Worm (Caenorhabditis elegans) whole organism, young adult: ENCODE results near the gene T05E12.9.

Experiments used
- B0019.2 ChIP-seq: fragments of 200-800 bp; sonication (Bioruptor generic); conservative IDR thresholded peaks from 2 replicates; pipeline ENCODE4 v1.3.6; 2022; ENCODE audit warnings: missing genetic modification reagents, missing genetic modification characterization, missing compliant biosample characterization
- F23B12.7 ChIP-seq: sonication (generic microtip); optimal IDR thresholded peaks from 2 replicates; lab custom pipeline; 2017; ENCODE audit warnings: missing genetic modification characterization, mild to moderate bottlenecking, missing compliant biosample characterization, antibody characterized with exemption, moderate library complexity; ENCODE audit not compliant: insufficient read depth
- F49E8.2 ChIP-seq: sonication (generic microtip); optimal IDR thresholded peaks from 3 replicates; lab custom pipeline; 2017; ENCODE audit warnings: missing genetic modification characterization, mild to moderate bottlenecking, missing compliant biosample characterization, antibody characterized with exemption, moderate library complexity; ENCODE audit not compliant: insufficient read depth
- F55B11.4 ChIP-seq: sonication (generic microtip); optimal IDR thresholded peaks from 2 replicates; lab custom pipeline; 2016; ENCODE audit warnings: missing compliant biosample characterization, missing genetic modification characterization, borderline replicate concordance; ENCODE audit not compliant: insufficient read depth
- F57A8.1 ChIP-seq: fragments of 200-800 bp; sonication (Bioruptor generic); optimal IDR thresholded peaks from 2 replicates; lab custom pipeline; 2018; ENCODE audit warnings: mild to moderate bottlenecking, missing genetic modification characterization, moderate library complexity, missing compliant biosample characterization
- Y53G8AR.9 ChIP-seq: fragments of 200-800 bp; sonication (Bioruptor generic); conservative IDR thresholded peaks from 2 replicates; pipeline ENCODE4 v1.3.6; 2022; ENCODE audit warnings: missing genetic modification reagents, missing genetic modification characterization, missing compliant biosample characterization
- Y67H2A.10 ChIP-seq: fragments of 200-800 bp; sonication (Bioruptor generic); conservative IDR thresholded peaks from 2 replicates; pipeline ENCODE4 v1.3.6; 2022; ENCODE audit warnings: missing genetic modification reagents, missing genetic modification characterization, missing compliant biosample characterization
- Y79H2A.3 ChIP-seq: fragments of 200-800 bp; sonication (Bioruptor generic); conservative IDR thresholded peaks from 2 replicates; pipeline ENCODE4 v1.3.6; 2022; ENCODE audit warnings: missing genetic modification reagents, missing genetic modification characterization, missing compliant biosample characterization
- ama-1 ChIP-seq, 3 experiments: fragments of 150-350 bp in 1 of 3; sonication (generic microtip) in 2 of 3; optimal IDR thresholded peaks; 2 replicates each; lab custom pipeline; 2014 to 2018; ENCODE audit warnings: missing biosample characterization in 2 of 3, missing genetic modification characterization in 2 of 3, missing genetic modification reagents in 2 of 3
- ceh-58 ChIP-seq: fragments of 200-800 bp; sonication (Bioruptor generic); IDR thresholded peaks from 2 replicates; pipeline ENCODE4 v1.3.6; 2022; ENCODE audit warnings: missing genetic modification characterization, missing compliant biosample characterization
- chd-7 ChIP-seq: sonication (generic microtip); optimal IDR thresholded peaks from 2 replicates; lab custom pipeline; 2016; ENCODE audit warnings: mild to moderate bottlenecking, missing genetic modification characterization, moderate library complexity, missing compliant biosample characterization
- ets-4 ChIP-seq: fragments of 200-800 bp; sonication (Bioruptor generic); optimal IDR thresholded peaks from 2 replicates; lab custom pipeline; 2018; ENCODE audit warnings: mild to moderate bottlenecking, missing genetic modification characterization, missing compliant biosample characterization
- gei-17 ChIP-seq: fragments of 200-800 bp; sonication (Bioruptor generic); optimal IDR thresholded peaks from 2 replicates; lab custom pipeline; 2018; ENCODE audit warnings: mild to moderate bottlenecking, missing genetic modification characterization, missing compliant biosample characterization
- hmg-1.2 ChIP-seq: fragments of 200-800 bp; sonication (Bioruptor generic); IDR thresholded peaks from 2 replicates; pipeline ENCODE4 v1.3.6; 2022; ENCODE audit warnings: missing genetic modification reagents, missing genetic modification characterization, missing compliant biosample characterization
- hrde-1 ChIP-seq: sonication (generic microtip); optimal IDR thresholded peaks from 2 replicates; lab custom pipeline; 2016; ENCODE audit warnings: missing genetic modification characterization, mild to moderate bottlenecking, missing compliant biosample characterization, moderate library complexity, missing genotype, missing genetic modification reagents, borderline replicate concordance
- lag-1 ChIP-seq: fragments of 200-800 bp; sonication (Bioruptor generic); IDR thresholded peaks from 2 replicates; pipeline ENCODE4 v1.3.6; 2022; ENCODE audit warnings: missing genetic modification reagents, missing genetic modification characterization, missing compliant biosample characterization
- lin-40 ChIP-seq: sonication (generic microtip); optimal IDR thresholded peaks from 2 replicates; lab custom pipeline; 2016; ENCODE audit warnings: missing genetic modification characterization, mild to moderate bottlenecking, missing compliant biosample characterization, missing genotype, missing genetic modification reagents
- lir-1 ChIP-seq: fragments of 200-800 bp; sonication (Bioruptor generic); conservative IDR thresholded peaks from 2 replicates; pipeline ENCODE4 v1.3.6; 2022; ENCODE audit warnings: missing genetic modification reagents, missing genetic modification characterization, missing compliant biosample characterization
- madf-8 ChIP-seq: fragments of 200-800 bp; sonication (Bioruptor generic); conservative IDR thresholded peaks from 2 replicates; pipeline ENCODE4 v1.3.6; 2022; ENCODE audit warnings: missing genetic modification reagents, missing genetic modification characterization, missing compliant biosample characterization
- nhr-179 ChIP-seq: sonication (generic microtip); optimal IDR thresholded peaks from 2 replicates; lab custom pipeline; 2016; ENCODE audit warnings: mild to moderate bottlenecking, missing genetic modification characterization, missing compliant biosample characterization
- nhr-80 ChIP-seq: sonication (generic microtip); optimal IDR thresholded peaks from 2 replicates; lab custom pipeline; 2016; ENCODE audit warnings: missing genetic modification characterization, missing compliant biosample characterization
- rec-8 ChIP-seq, 2 experiments: sonication (generic microtip); optimal IDR thresholded peaks; 2 replicates each; lab custom pipeline; 2016; ENCODE audit warnings: mild to moderate bottlenecking in 2 of 2, missing genetic modification characterization in 2 of 2, missing genetic modification reagents in 2 of 2, missing genotype in 2 of 2, missing biosample characterization in 1 of 2, missing compliant biosample characterization in 1 of 2, moderate library complexity in 1 of 2
- rpc-1 ChIP-seq, 2 experiments: fragments of 150-350 bp in 1 of 2; sonication (generic microtip) in 1 of 2; optimal IDR thresholded peaks; 2 replicates each; lab custom pipeline; 2014 to 2018; ENCODE audit warnings: missing biosample characterization in 1 of 2, missing genetic modification characterization in 1 of 2, missing genetic modification reagents in 1 of 2, missing genotype in 1 of 2
- snpc-1.1 ChIP-seq: sonication (generic microtip); optimal IDR thresholded peaks from 2 replicates; lab custom pipeline; 2017; ENCODE audit warnings: missing genetic modification characterization, mild to moderate bottlenecking, missing compliant biosample characterization, antibody characterized with exemption, moderate library complexity, missing genotype, missing genetic modification reagents; ENCODE audit not compliant: insufficient read depth
- snpc-4 ChIP-seq, 5 experiments: fragments of 150-350 bp in 1 of 5; sonication (generic microtip) in 4 of 5; optimal IDR thresholded peaks; 2 replicates each; lab custom pipeline; 2014 to 2018; ENCODE audit warnings: missing genetic modification characterization in 5 of 5, missing biosample characterization in 3 of 5, antibody characterized with exemption in 2 of 5, mild to moderate bottlenecking in 2 of 5, missing compliant biosample characterization in 2 of 5, missing genotype in 2 of 5, moderate library complexity in 2 of 5, missing genetic modification reagents in 1 of 5
- sptf-2 ChIP-seq: fragments of 200-800 bp; sonication (Bioruptor generic); optimal IDR thresholded peaks from 2 replicates; lab custom pipeline; 2018; ENCODE audit warnings: mild to moderate bottlenecking, missing genetic modification characterization, missing compliant biosample characterization
- tbx-9 ChIP-seq: sonication (generic microtip); optimal IDR thresholded peaks from 2 replicates; lab custom pipeline; 2016; ENCODE audit warnings: borderline replicate concordance, missing genetic modification characterization, inconsistent platforms, missing compliant biosample characterization
- tlf-1 ChIP-seq: fragments of 200-800 bp; sonication (Bioruptor generic); optimal IDR thresholded peaks from 2 replicates; lab custom pipeline; 2018; ENCODE audit warnings: mild to moderate bottlenecking, missing genetic modification characterization, missing compliant biosample characterization
- unc-130 ChIP-seq: sonication (generic microtip); optimal IDR thresholded peaks from 2 replicates; lab custom pipeline; 2016; ENCODE audit warnings: missing genetic modification reagents, missing genetic modification characterization, missing compliant biosample characterization
- ztf-26 ChIP-seq: sonication (generic microtip); optimal IDR thresholded peaks from 2 replicates; lab custom pipeline; 2017; ENCODE audit warnings: missing genetic modification characterization, missing compliant biosample characterization
- ztf-6 ChIP-seq: fragments of 200-800 bp; sonication (Bioruptor generic); IDR thresholded peaks from 2 replicates; pipeline ENCODE4 v1.3.6; 2022; ENCODE audit warnings: missing genetic modification reagents, missing genetic modification characterization, missing compliant biosample characterization

Gene T05E12.9

DNA sequence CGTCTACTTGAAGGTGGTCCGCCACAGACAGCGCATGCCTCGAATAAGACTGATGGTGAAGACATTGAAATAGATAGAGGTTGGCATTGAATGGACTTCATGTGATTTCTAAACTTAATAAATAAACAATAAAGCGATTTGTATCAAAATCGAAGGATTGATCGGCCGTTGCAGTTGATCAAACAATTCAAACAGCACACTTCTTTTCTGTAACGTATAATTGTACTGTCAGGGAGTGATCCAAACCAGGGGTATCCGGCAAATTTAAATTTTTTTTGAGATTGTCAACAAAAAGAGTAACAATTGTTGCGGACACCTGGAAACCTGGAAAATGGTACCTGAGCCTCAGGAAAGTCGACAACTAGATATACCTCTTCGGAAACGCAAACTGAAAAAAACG lies 21.9 kb upstream of the T05E12.9 start, which contains the start of gene nhr-248 (continued):
- TF ChIP-seq rec-8 (tag; optimal IDR thresholded peaks at IDR 0.05; lab: Kevin White, UChicago) (no peak), Y67H2A.10 (GFP tag; lab: Robert Waterston, UW) (no peak), chd-7 (tag; lab: Kevin White, UChicago) (no peak), lir-1 (GFP tag; lab: Robert Waterston, UW) (no peak), F23B12.7 (tag; lab: Kevin White, UChicago) (no peak), ztf-6 (no peak), hrde-1 (tag; lab: Kevin White, UChicago) (no peak)

DNA sequence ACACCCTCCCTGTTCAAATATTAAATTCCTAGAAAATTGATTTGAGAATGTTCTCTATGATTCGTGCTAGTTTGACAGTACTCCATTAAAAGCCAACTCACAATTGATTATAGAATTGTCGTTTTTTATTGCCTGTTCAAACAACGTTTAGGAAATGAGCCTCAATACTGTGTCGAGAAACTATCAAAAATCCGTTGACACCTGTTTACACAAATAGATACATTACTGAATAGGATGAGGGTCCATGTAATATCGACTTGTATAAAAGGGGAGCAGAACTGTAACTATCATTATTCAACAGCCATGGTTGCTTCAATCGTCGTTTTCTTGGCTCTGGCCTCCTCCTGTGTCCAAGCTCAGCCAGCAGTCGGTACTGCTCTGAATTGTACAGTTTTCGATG lies 18.2 kb upstream of the T05E12.9 start, which contains the start of gene ZK218.5:
ZK218.5 (plus strand) TSS at position 301 of the 400 bp plus-strand sequence.
- TF ChIP-seq lin-40 (tag; lab: Kevin White, UChicago) (no peak), F55B11.4 (tag; lab: Kevin White, UChicago) (no peak), F49E8.2 (no peak), sptf-2 (no peak), F57A8.1 (GFP tag; lab: Kevin White, UChicago) (no peak), rpc-1 (optimal IDR thresholded peaks at IDR 0.05; lab: Kevin White, UChicago) (no peak), rpc-1 (tag; optimal IDR thresholded peaks at IDR 0.05; lab: Kevin White, UChicago) (no peak), madf-8 (GFP tag; lab: Robert Waterston, UW) (no peak), B0019.2 (no peak), Y67H2A.10 (GFP tag; lab: Robert Waterston, UW) (no peak), gei-17 (no peak), hmg-1.2 (GFP tag; lab: Robert Waterston, UW) (no peak)

DNA sequence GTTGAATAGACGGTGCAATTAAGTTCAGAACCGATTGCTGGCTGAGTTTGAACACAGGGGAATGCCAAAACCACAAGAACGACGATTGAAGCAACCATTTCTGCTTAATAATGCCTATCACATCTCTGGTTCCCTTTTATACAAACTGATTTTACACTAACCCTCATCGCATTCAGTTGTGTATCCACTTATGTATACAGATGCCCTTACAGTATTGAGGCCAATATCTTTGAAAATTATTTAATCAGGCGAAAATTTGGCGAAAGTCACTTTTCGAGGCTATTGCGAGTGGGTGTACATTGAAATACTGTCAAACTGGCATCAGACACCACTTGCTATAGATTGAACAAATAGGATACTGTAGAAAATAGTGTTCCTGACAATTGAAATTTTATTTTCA lies 16.1 kb upstream of the T05E12.9 start, which contains the start of the genes ZK218.3 and ZK218.4:
ZK218.3 (minus strand) TSS at position 101 of the 400 bp plus-strand sequence.
ZK218.4 (plus strand) TSS at position 186 of the 400 bp plus-strand sequence.
- TF ChIP-seq ceh-58 (no peak), lag-1 (GFP tag; lab: Robert Waterston, UW) (no peak), tlf-1 (GFP tag; lab: Kevin White, UChicago) (no peak), nhr-80 (no peak), ets-4 (no peak), unc-130 (GFP tag; lab: Kevin White, UChicago) (no peak), Y53G8AR.9 (GFP tag; lab: Robert Waterston, UW) (no peak), ama-1 (optimal IDR thresholded peaks at IDR 0.05; lab: Kevin White, UChicago) (no peak), ama-1 (GFP tag; optimal IDR thresholded peaks at IDR 0.05; lab: Kevin White, UChicago) (no peak), rpc-1 (optimal IDR thresholded peaks at IDR 0.05; lab: Kevin White, UChicago) (no peak), rpc-1 (tag; optimal IDR thresholded peaks at IDR 0.05; lab: Kevin White, UChicago) (no peak), Y79H2A.3 (no peak)

- TF ChIP-seq snpc-4 (GFP tag; optimal IDR thresholded peaks at IDR 0.05; lab: Kevin White, UChicago): no peak
- TF ChIP-seq snpc-4 (tag; optimal IDR thresholded peaks at IDR 0.05; lab: Kevin White, UChicago): peak in 2 of 4 experiments; percentile 62 to 71
- no peak for TF ChIP-seq tbx-9 (tag; lab: Kevin White, UChicago)
- TF ChIP-seq snpc-1.1 (tag; lab: Kevin White, UChicago): peak; percentile 27
- TF ChIP-seq ztf-26 (tag; lab: Kevin White, UChicago): no peak
- no peak for TF ChIP-seq nhr-179 (tag; lab: Kevin White, UChicago)
- peak; percentile 23; the same call in 1 of the 2 replicates for TF ChIP-seq hmg-1.2 (GFP tag; lab: Robert Waterston, UW)
- TF ChIP-seq, all 124 proteins: peak for 3
Measured at ce11 chrV:17094568-17094967, 11.9 kb upstream of the T05E12.9 start.
